In genomic region chr3L:4546650-4547049, dm6 we compare ENCODE assay signal across 1 fruit fly cellular context.
TF ChIP-seq lines count a peak whose summit lies in the region.

No protein-coding gene starts in this region.

TF ChIP-seq in whole organism, embryonic, 481 proteins besides CTCF, POLR2A, EP300 and RAD21 (continued from another document and continues in another):
- no peak for TF ChIP-seq CG7357 (GFP tag; IDR thresholded peaks at IDR 0.05; lab: Robert Waterston, UW)
- peak; percentile 20 to 31 for TF ChIP-seq chif (GFP tag; optimal IDR thresholded peaks at IDR 0.05; lab: Kevin White, UChicago)
- no peak for TF ChIP-seq CG14441 (GFP tag; IDR thresholded peaks at IDR 0.05; lab: Robert Waterston, UW)
- no peak for TF ChIP-seq CG13287 (GFP tag; IDR thresholded peaks at IDR 0.05; lab: Robert Waterston, UW; ENCODE audit: partially characterized antibody)
- TF ChIP-seq dimm (GFP tag; IDR thresholded peaks at IDR 0.05; lab: Robert Waterston, UW), result 0 out of 2 replicates have a peak, but pooled peaks have one; percentile 35
- no peak for TF ChIP-seq pzg (GFP tag; optimal IDR thresholded peaks at IDR 0.05; lab: Kevin White, UChicago)
- TF ChIP-seq CG6175 (GFP tag; IDR thresholded peaks at IDR 0.05; lab: Robert Waterston, UW), result no peak
- TF ChIP-seq ttk (GFP tag; IDR thresholded peaks at IDR 0.05; lab: Robert Waterston, UW), result peak; percentile 31; the same call in 1 of the 2 replicates
- no peak for TF ChIP-seq D19B (GFP tag; optimal IDR thresholded peaks at IDR 0.05; lab: Kevin White, UChicago)
- TF ChIP-seq gsb (GFP tag; IDR thresholded peaks at IDR 0.05; lab: Robert Waterston, UW), result no peak
- TF ChIP-seq tio (GFP tag; optimal IDR thresholded peaks at IDR 0.05; lab: Kevin White, UChicago), result peak; percentile 64
- no peak for TF ChIP-seq Sry-β (GFP tag; optimal IDR thresholded peaks at IDR 0.05; lab: Kevin White, UChicago)
- peak; percentile 47 for TF ChIP-seq CG30431 (GFP tag; optimal IDR thresholded peaks at IDR 0.05; lab: Kevin White, UChicago)
- no peak for TF ChIP-seq CG10431 (GFP tag; optimal IDR thresholded peaks at IDR 0.05; lab: Kevin White, UChicago)
- no peak for TF ChIP-seq yki (optimal IDR thresholded peaks at IDR 0.05; lab: Kevin White, UChicago)
- peak; percentile 70 for TF ChIP-seq vvl (GFP tag; IDR thresholded peaks at IDR 0.05; lab: Robert Waterston, UW)
- TF ChIP-seq schlank (tag; optimal IDR thresholded peaks at IDR 0.05; lab: Kevin White, UChicago), result no peak
- no peak for TF ChIP-seq Rfx (GFP tag; IDR thresholded peaks at IDR 0.05; lab: Robert Waterston, UW)
- peak in 1 of 2 experiments; percentile 70 for TF ChIP-seq eve (GFP tag; optimal IDR thresholded peaks at IDR 0.05; lab: Kevin White, UChicago)
- TF ChIP-seq CG15073 (GFP tag; optimal IDR thresholded peaks at IDR 0.05; lab: Kevin White, UChicago), result no peak
- 0 out of 2 replicates have a peak, but pooled peaks have one; percentile 18 for TF ChIP-seq dati (GFP tag; IDR thresholded peaks at IDR 0.05; lab: Robert Waterston, UW)
- no peak for TF ChIP-seq CG10565 (GFP tag; optimal IDR thresholded peaks at IDR 0.05; lab: Kevin White, UChicago)
- TF ChIP-seq CG4360 (GFP tag; IDR thresholded peaks at IDR 0.05; lab: Robert Waterston, UW), result peak; percentile 24; the same call in 1 of the 2 replicates
- no peak for TF ChIP-seq CG11398 (GFP tag; optimal IDR thresholded peaks at IDR 0.05; lab: Kevin White, UChicago)
- TF ChIP-seq HHEX (GFP tag; optimal IDR thresholded peaks at IDR 0.05; lab: Kevin White, UChicago), result peak; percentile 41
- peak; percentile 3 for TF ChIP-seq CG3838 (GFP tag; optimal IDR thresholded peaks at IDR 0.05; lab: Kevin White, UChicago)
- no peak for TF ChIP-seq Doc2 (GFP tag; IDR thresholded peaks at IDR 0.05; lab: Robert Waterston, UW)
- no peak for TF ChIP-seq dm (GFP tag; optimal IDR thresholded peaks at IDR 0.05; lab: Kevin White, UChicago)
- no peak for TF ChIP-seq Dek (tag; optimal IDR thresholded peaks at IDR 0.05; lab: Kevin White, UChicago)
- TF ChIP-seq CG3726 (GFP tag; IDR thresholded peaks at IDR 0.05; lab: Robert Waterston, UW), result no peak
- peak; percentile 67 for TF ChIP-seq CG2678 (tag; optimal IDR thresholded peaks at IDR 0.05; lab: Kevin White, UChicago)
- TF ChIP-seq da (GFP tag; optimal IDR thresholded peaks at IDR 0.05; lab: Kevin White, UChicago), result no peak
- no peak for TF ChIP-seq CG3163 (GFP tag; optimal IDR thresholded peaks at IDR 0.05; lab: Kevin White, UChicago)
- no peak for TF ChIP-seq en (GFP tag; optimal IDR thresholded peaks at IDR 0.05; lab: Kevin White, UChicago)
- TF ChIP-seq CG9215 (GFP tag; IDR thresholded peaks at IDR 0.05; lab: Robert Waterston, UW), result no peak
- no peak for TF ChIP-seq Dip3 (GFP tag; optimal IDR thresholded peaks at IDR 0.05; lab: Kevin White, UChicago)
- TF ChIP-seq CG4328 (GFP tag; optimal IDR thresholded peaks at IDR 0.05; lab: Kevin White, UChicago), result no peak
- no peak for TF ChIP-seq jigr1 (GFP tag; IDR thresholded peaks at IDR 0.05; lab: Robert Waterston, UW)
- TF ChIP-seq CG16813 (GFP tag; IDR thresholded peaks at IDR 0.05; lab: Robert Waterston, UW; ENCODE audit: partially characterized antibody), result no peak
- TF ChIP-seq CG8478 (optimal IDR thresholded peaks at IDR 0.05; lab: Kevin White, UChicago), result no peak
- TF ChIP-seq CG14667 (GFP tag; IDR thresholded peaks at IDR 0.05; lab: Robert Waterston, UW), result peak; percentile 50
- TF ChIP-seq tgo (GFP tag; IDR thresholded peaks at IDR 0.05; lab: Robert Waterston, UW), result no peak
- TF ChIP-seq slp2 (GFP tag; optimal IDR thresholded peaks at IDR 0.05; lab: Kevin White, UChicago), result no peak
- TF ChIP-seq CG5953 (GFP tag; IDR thresholded peaks at IDR 0.05; lab: Robert Waterston, UW), result no peak
- TF ChIP-seq Ptx1 (GFP tag; IDR thresholded peaks at IDR 0.05; lab: Robert Waterston, UW), result peak; percentile 70; the same call in 1 of the 2 replicates
- peak; percentile 21; the same call in 1 of the 2 replicates for TF ChIP-seq E2f1 (GFP tag; IDR thresholded peaks at IDR 0.05; lab: Robert Waterston, UW)
- peak; percentile 55 for TF ChIP-seq CG13775 (GFP tag; optimal IDR thresholded peaks at IDR 0.05; lab: Kevin White, UChicago)
- no peak for TF ChIP-seq NC2α (GFP tag; optimal IDR thresholded peaks at IDR 0.05; lab: Kevin White, UChicago)
- no peak for TF ChIP-seq CG8089 (GFP tag; optimal IDR thresholded peaks at IDR 0.05; lab: Kevin White, UChicago)
- no peak for TF ChIP-seq Atf-2 (GFP tag; optimal IDR thresholded peaks at IDR 0.05; lab: Kevin White, UChicago)
- TF ChIP-seq CG15479 (GFP tag; optimal IDR thresholded peaks at IDR 0.05; lab: Kevin White, UChicago), result no peak
- no peak for TF ChIP-seq Hmx (GFP tag; optimal IDR thresholded peaks at IDR 0.05; lab: Kevin White, UChicago)
- peak; percentile 2 for TF ChIP-seq CG7987 (GFP tag; optimal IDR thresholded peaks at IDR 0.05; lab: Kevin White, UChicago)
- TF ChIP-seq ftz-f1 (GFP tag; optimal IDR thresholded peaks at IDR 0.05; lab: Kevin White, UChicago), result no peak
- no peak for TF ChIP-seq CG9876 (GFP tag; optimal IDR thresholded peaks at IDR 0.05; lab: Kevin White, UChicago)
- no peak for TF ChIP-seq unc-4 (GFP tag; IDR thresholded peaks at IDR 0.05; lab: Robert Waterston, UW; ENCODE audit: partially characterized antibody)
- TF ChIP-seq tna (GFP tag; IDR thresholded peaks at IDR 0.05; lab: Robert Waterston, UW; ENCODE audit: partially characterized antibody), result no peak
- TF ChIP-seq HLHmδ (GFP tag; optimal IDR thresholded peaks at IDR 0.05; lab: Kevin White, UChicago), result no peak
- 0 out of 2 replicates have a peak, but pooled peaks have one; percentile 7 for TF ChIP-seq al (GFP tag; IDR thresholded peaks at IDR 0.05; lab: Robert Waterston, UW)
- peak; percentile 52 for TF ChIP-seq Xbp1 (GFP tag; optimal IDR thresholded peaks at IDR 0.05; lab: Kevin White, UChicago)
- no peak for TF ChIP-seq run (tag; optimal IDR thresholded peaks at IDR 0.05; lab: Kevin White, UChicago)
- no peak for TF ChIP-seq CG9932 (GFP tag; IDR thresholded peaks at IDR 0.05; lab: Robert Waterston, UW)
- TF ChIP-seq Usf (GFP tag; optimal IDR thresholded peaks at IDR 0.05; lab: Kevin White, UChicago), result peak; percentile 14
- peak; percentile 70 for TF ChIP-seq CG1603 (tag; optimal IDR thresholded peaks at IDR 0.05; lab: Kevin White, UChicago)
- no peak for TF ChIP-seq CG14860 (GFP tag; IDR thresholded peaks at IDR 0.05; lab: Robert Waterston, UW; ENCODE audit: partially characterized antibody)
- TF ChIP-seq CG10979 (tag; optimal IDR thresholded peaks at IDR 0.05; lab: Kevin White, UChicago), result peak; percentile 90
- 0 out of 3 replicates have a peak, but pooled peaks have one; percentile 20 for TF ChIP-seq ci (GFP tag; IDR thresholded peaks at IDR 0.05; lab: Robert Waterston, UW)
- no peak for TF ChIP-seq CG6272 (GFP tag; IDR thresholded peaks at IDR 0.05; lab: Robert Waterston, UW)
- peak; percentile 20; the same call in 1 of the 4 replicates for TF ChIP-seq Gug (GFP tag; IDR thresholded peaks at IDR 0.05; lab: Robert Waterston, UW)
- TF ChIP-seq CG8281 (tag; optimal IDR thresholded peaks at IDR 0.05; lab: Kevin White, UChicago), result no peak
- peak; percentile 11 for TF ChIP-seq CG12659 (GFP tag; optimal IDR thresholded peaks at IDR 0.05; lab: Kevin White, UChicago)
- TF ChIP-seq CG7271 (tag; optimal IDR thresholded peaks at IDR 0.05; lab: Kevin White, UChicago), result peak; percentile 29
- TF ChIP-seq CG2889 (GFP tag; IDR thresholded peaks at IDR 0.05; lab: Robert Waterston, UW), result no peak
- no peak for TF ChIP-seq CG8944 (GFP tag; optimal IDR thresholded peaks at IDR 0.05; lab: Kevin White, UChicago)
- peak; percentile 76 for TF ChIP-seq CG31441 (GFP tag; IDR thresholded peaks at IDR 0.05; lab: Robert Waterston, UW)
- no peak for TF ChIP-seq CG32532 (GFP tag; IDR thresholded peaks at IDR 0.05; lab: Robert Waterston, UW)
- peak; percentile 50 for TF ChIP-seq Nf-YB (GFP tag; optimal IDR thresholded peaks at IDR 0.05; lab: Kevin White, UChicago)
- TF ChIP-seq Dip2 (GFP tag; IDR thresholded peaks at IDR 0.05; lab: Robert Waterston, UW), result no peak
- TF ChIP-seq CG3407 (GFP tag; optimal IDR thresholded peaks at IDR 0.05; lab: Kevin White, UChicago), result peak; percentile 40
- TF ChIP-seq CG4707 (GFP tag; optimal IDR thresholded peaks at IDR 0.05; lab: Kevin White, UChicago), result peak; percentile 53
- peak; percentile 54 for TF ChIP-seq CG12219 (GFP tag; optimal IDR thresholded peaks at IDR 0.05; lab: Kevin White, UChicago)
- peak; percentile 73; the same call in 1 of the 2 replicates for TF ChIP-seq dan (GFP tag; IDR thresholded peaks at IDR 0.05; lab: Robert Waterston, UW)
- TF ChIP-seq bbx (GFP tag; IDR thresholded peaks at IDR 0.05; lab: Robert Waterston, UW; ENCODE audit: partially characterized antibody), result no peak
- no peak for TF ChIP-seq CG1832 (GFP tag; optimal IDR thresholded peaks at IDR 0.05; lab: Kevin White, UChicago)
- TF ChIP-seq tap (tag; optimal IDR thresholded peaks at IDR 0.05; lab: Kevin White, UChicago), result peak; percentile 75
- peak; percentile 79 for TF ChIP-seq trem (tag; optimal IDR thresholded peaks at IDR 0.05; lab: Kevin White, UChicago)
- TF ChIP-seq fu2 (GFP tag; optimal IDR thresholded peaks at IDR 0.05; lab: Kevin White, UChicago), result no peak
- no peak for TF ChIP-seq hbn (GFP tag; IDR thresholded peaks at IDR 0.05; lab: Robert Waterston, UW; ENCODE audit: partially characterized antibody)
- TF ChIP-seq CG6254 (GFP tag; optimal IDR thresholded peaks at IDR 0.05; lab: Kevin White, UChicago), result peak; percentile 73
- TF ChIP-seq tll (GFP tag; optimal IDR thresholded peaks at IDR 0.05; lab: Kevin White, UChicago), result peak in 1 of 2 experiments; percentile 78
- TF ChIP-seq nerfin-2 (GFP tag; IDR thresholded peaks at IDR 0.05; lab: Robert Waterston, UW; ENCODE audit: partially characterized antibody), result no peak
- peak; percentile 35 for TF ChIP-seq cato (GFP tag; optimal IDR thresholded peaks at IDR 0.05; lab: Kevin White, UChicago; ENCODE audit: borderline replicate concordance)
- TF ChIP-seq az2 (GFP tag; optimal IDR thresholded peaks at IDR 0.05; lab: Kevin White, UChicago), result peak; percentile 68
- no peak for TF ChIP-seq Doc3 (GFP tag; IDR thresholded peaks at IDR 0.05; lab: Robert Waterston, UW; ENCODE audit: partially characterized antibody)
- no peak for TF ChIP-seq CG10543 (GFP tag; optimal IDR thresholded peaks at IDR 0.05; lab: Kevin White, UChicago)
- peak; percentile 90 for TF ChIP-seq CG14710 (tag; optimal IDR thresholded peaks at IDR 0.05; lab: Kevin White, UChicago)
- TF ChIP-seq caup (GFP tag; optimal IDR thresholded peaks at IDR 0.05; lab: Kevin White, UChicago; ENCODE audit: severe bottlenecking), result no peak
- no peak for TF ChIP-seq sna (GFP tag; IDR thresholded peaks at IDR 0.05; lab: Robert Waterston, UW; ENCODE audit: partially characterized antibody)
- TF ChIP-seq ase (GFP tag; IDR thresholded peaks at IDR 0.05; lab: Robert Waterston, UW), result no peak
- TF ChIP-seq sim (GFP tag; IDR thresholded peaks at IDR 0.05; lab: Robert Waterston, UW), result peak; percentile 33; the same call in 1 of the 2 replicates
- no peak for TF ChIP-seq CG16863 (GFP tag; optimal IDR thresholded peaks at IDR 0.05; lab: Kevin White, UChicago)
- peak; percentile 92 for TF ChIP-seq CG2712 (tag; optimal IDR thresholded peaks at IDR 0.05; lab: Kevin White, UChicago)
- TF ChIP-seq CrebB (tag; optimal IDR thresholded peaks at IDR 0.05; lab: Kevin White, UChicago), result no peak
- TF ChIP-seq CG30020 (tag; optimal IDR thresholded peaks at IDR 0.05; lab: Kevin White, UChicago), result peak; percentile 2
- no peak for TF ChIP-seq jumu (GFP tag; optimal IDR thresholded peaks at IDR 0.05; lab: Kevin White, UChicago)
- TF ChIP-seq ewg (GFP tag; optimal IDR thresholded peaks at IDR 0.05; lab: Kevin White, UChicago), result peak; percentile 39
- TF ChIP-seq Aef1 (GFP tag; IDR thresholded peaks at IDR 0.05; lab: Robert Waterston, UW), result no peak
- TF ChIP-seq unpg (GFP tag; optimal IDR thresholded peaks at IDR 0.05; lab: Kevin White, UChicago), result peak; percentile 74
- 0 out of 2 replicates have a peak, but pooled peaks have one; percentile 18 for TF ChIP-seq Gsc (GFP tag; IDR thresholded peaks at IDR 0.05; lab: Robert Waterston, UW)
- TF ChIP-seq oc (tag; optimal IDR thresholded peaks at IDR 0.05; lab: Kevin White, UChicago), result peak; percentile 41
- no peak for TF ChIP-seq ro (GFP tag; IDR thresholded peaks at IDR 0.05; lab: Robert Waterston, UW)
- peak; percentile 25 for TF ChIP-seq CG10147 (GFP tag; optimal IDR thresholded peaks at IDR 0.05; lab: Kevin White, UChicago)
- no peak for TF ChIP-seq Hr39 (optimal IDR thresholded peaks at IDR 0.05; lab: Kevin White, UChicago)
- peak; percentile 66 for TF ChIP-seq lmd (GFP tag; IDR thresholded peaks at IDR 0.05; lab: Robert Waterston, UW)
- TF ChIP-seq Spps (tag; optimal IDR thresholded peaks at IDR 0.05; lab: Kevin White, UChicago), result peak; percentile 74
- peak; percentile 17 for TF ChIP-seq NC2β (GFP tag; optimal IDR thresholded peaks at IDR 0.05; lab: Kevin White, UChicago)
- no peak for TF ChIP-seq sqz (GFP tag; optimal IDR thresholded peaks at IDR 0.05; lab: Kevin White, UChicago)
- TF ChIP-seq HLH3B (GFP tag; IDR thresholded peaks at IDR 0.05; lab: Robert Waterston, UW), result peak; percentile 64
- TF ChIP-seq CG1529 (GFP tag; optimal IDR thresholded peaks at IDR 0.05; lab: Kevin White, UChicago), result peak; percentile 54
- no peak for TF ChIP-seq CG10274 (GFP tag; optimal IDR thresholded peaks at IDR 0.05; lab: Kevin White, UChicago)
- TF ChIP-seq CG1024 (GFP tag; IDR thresholded peaks at IDR 0.05; lab: Robert Waterston, UW), result peak; percentile 35; the same call in 1 of the 2 replicates
- TF ChIP-seq klu (GFP tag; IDR thresholded peaks at IDR 0.05; lab: Robert Waterston, UW), result no peak
- no peak for TF ChIP-seq CG17186 (GFP tag; optimal IDR thresholded peaks at IDR 0.05; lab: Kevin White, UChicago)
- no peak for TF ChIP-seq CG6791 (GFP tag; IDR thresholded peaks at IDR 0.05; lab: Robert Waterston, UW; ENCODE audit: partially characterized antibody)
- TF ChIP-seq bab2 (GFP tag; optimal IDR thresholded peaks at IDR 0.05; lab: Kevin White, UChicago), result no peak
- peak; percentile 31; the same call in 1 of the 3 replicates for TF ChIP-seq CG34422 (GFP tag; IDR thresholded peaks at IDR 0.05; lab: Robert Waterston, UW)
- no peak for TF ChIP-seq Bdp1 (GFP tag; optimal IDR thresholded peaks at IDR 0.05; lab: Kevin White, UChicago)
- peak; percentile 42 for TF ChIP-seq Ada2b (GFP tag; IDR thresholded peaks at IDR 0.05; lab: Robert Waterston, UW)
- TF ChIP-seq Hr78 (GFP tag; optimal IDR thresholded peaks at IDR 0.05; lab: Kevin White, UChicago), result peak in 1 of 2 experiments; percentile 25
- no peak for TF ChIP-seq ham (GFP tag; IDR thresholded peaks at IDR 0.05; lab: Robert Waterston, UW)
- TF ChIP-seq h (optimal IDR thresholded peaks at IDR 0.05; lab: Kevin White, UChicago), result no peak
- no peak for TF ChIP-seq gro (GFP tag; optimal IDR thresholded peaks at IDR 0.05; lab: Kevin White, UChicago)
